Worm (Caenorhabditis elegans): Measurements from ENCODE around the gene M162.5.

Gene M162.5

ce11 chrV:19754331-19754730, 6.5 kb upstream of the M162.5 start:
- no peak for TF ChIP-seq snpc-4 (tag; optimal IDR thresholded peaks at IDR 0.05)
- no peak for TF ChIP-seq ztf-11 (tag; optimal IDR thresholded peaks at IDR 0.05)
- TF ChIP-seq drap-1 (GFP tag; optimal IDR thresholded peaks at IDR 0.05): no peak
- TF ChIP-seq lin-32 (GFP tag; optimal IDR thresholded peaks at IDR 0.05): no peak

- no peak for TF ChIP-seq unc-62 (GFP tag; optimal IDR thresholded peaks at IDR 0.05)
- no peak for TF ChIP-seq cnd-1 (tag; optimal IDR thresholded peaks at IDR 0.05)
- TF ChIP-seq mab-5 (tag; optimal IDR thresholded peaks at IDR 0.05): no peak
- TF ChIP-seq blmp-1 (tag; optimal IDR thresholded peaks at IDR 0.05): no peak
- no peak for TF ChIP-seq unc-39 (tag; optimal IDR thresholded peaks at IDR 0.05)
- no peak for TF ChIP-seq unc-120 (tag; optimal IDR thresholded peaks at IDR 0.05; ENCODE audit: poor library complexity, severe bottlenecking)
Measured at ce11 chrV:19755260-19755659, 5.6 kb upstream of the M162.5 start, which contains the start of gene clec-50. clec-50 (minus strand) TSS chrV:19755368.

- TF ChIP-seq ceh-39 (tag; optimal IDR thresholded peaks at IDR 0.05): no peak
Measured at ce11 chrV:19756253-19756652, 4.6 kb upstream of the M162.5 start, which contains the start of gene W04E12.9. W04E12.9 (plus strand) TSS chrV:19756553.

ce11 chrV:19759282-19759681, 1.6 kb upstream of the M162.5 start:
- TF ChIP-seq mep-1 (tag; optimal IDR thresholded peaks at IDR 0.05): no peak
- no peak for TF ChIP-seq zip-8 (tag; optimal IDR thresholded peaks at IDR 0.05)
- TF ChIP-seq ces-1 (GFP tag; optimal IDR thresholded peaks at IDR 0.05): no peak
- TF ChIP-seq snpc-4 (tag; optimal IDR thresholded peaks at IDR 0.05): no peak
- TF ChIP-seq M03D4.4 (tag; optimal IDR thresholded peaks at IDR 0.05): no peak
- TF ChIP-seq ztf-11 (tag; optimal IDR thresholded peaks at IDR 0.05): no peak
- TF ChIP-seq drap-1 (GFP tag; optimal IDR thresholded peaks at IDR 0.05): no peak
- TF ChIP-seq mab-5 (tag; optimal IDR thresholded peaks at IDR 0.05): no peak
- TF ChIP-seq nhr-2 (tag; optimal IDR thresholded peaks at IDR 0.05): no peak

ce11 chrV:19767719-19768118, 6.9 kb downstream of the M162.5 start:
- no peak for TF ChIP-seq ceh-83 (GFP tag; optimal IDR thresholded peaks at IDR 0.05)
- TF ChIP-seq blmp-1 (tag; optimal IDR thresholded peaks at IDR 0.05): no peak
- TF ChIP-seq flh-1 (GFP tag; optimal IDR thresholded peaks at IDR 0.05): no peak
- no peak for TF ChIP-seq ceh-39 (tag; optimal IDR thresholded peaks at IDR 0.05)

- TF ChIP-seq nhr-12 (tag; optimal IDR thresholded peaks at IDR 0.05) (no peak), ztf-11 (tag; optimal IDR thresholded peaks at IDR 0.05) (no peak), unc-120 (tag; optimal IDR thresholded peaks at IDR 0.05; ENCODE audit: poor library complexity, severe bottlenecking) (no peak), bed-3 (GFP tag; optimal IDR thresholded peaks at IDR 0.05) (no peak), tbx-8 (GFP tag; optimal IDR thresholded peaks at IDR 0.05) (no peak), nhr-237 (tag; optimal IDR thresholded peaks at IDR 0.05) (no peak), M03D4.4 (tag; optimal IDR thresholded peaks at IDR 0.05) (no peak), unc-62 (GFP tag; optimal IDR thresholded peaks at IDR 0.05) (no peak), cnd-1 (tag; optimal IDR thresholded peaks at IDR 0.05) (no peak), nhr-76 (tag; optimal IDR thresholded peaks at IDR 0.05) (no peak), pha-4 (tag; optimal IDR thresholded peaks at IDR 0.05) (no peak), flh-1 (GFP tag; optimal IDR thresholded peaks at IDR 0.05) (no peak), lin-32 (GFP tag; optimal IDR thresholded peaks at IDR 0.05) (no peak), elt-3 (tag; optimal IDR thresholded peaks at IDR 0.05) (no peak)
Measured at ce11 chrV:19771660-19772059, 10.8 kb downstream of the M162.5 start, which contains the start of gene M162.15. M162.15 (minus strand) TSS chrV:19771760.

ce11 chrV:19777227-19777626, 16.4 kb downstream of the M162.5 start, which contains the start of gene fbxa-118:
fbxa-118 (minus strand) TSS chrV:19777327.
- TF ChIP-seq snpc-4 (tag; optimal IDR thresholded peaks at IDR 0.05) (no peak), tbx-8 (GFP tag; optimal IDR thresholded peaks at IDR 0.05) (no peak), nhr-2 (tag; optimal IDR thresholded peaks at IDR 0.05) (no peak), mls-2 (tag; optimal IDR thresholded peaks at IDR 0.05) (no peak), drap-1 (GFP tag; optimal IDR thresholded peaks at IDR 0.05) (no peak), ztf-11 (tag; optimal IDR thresholded peaks at IDR 0.05) (no peak), hlh-1 (tag; optimal IDR thresholded peaks at IDR 0.05) (no peak), cnd-1 (tag; optimal IDR thresholded peaks at IDR 0.05) (no peak), ceh-39 (tag; optimal IDR thresholded peaks at IDR 0.05) (no peak), elt-3 (tag; optimal IDR thresholded peaks at IDR 0.05) (no peak)
